Fruit fly (Drosophila melanogaster) whole organism, embryonic: ENCODE measurements around the gene upd2.

Experiments
- ATbp ChIP-seq: fragments of 200-800 bp; sonication (Bioruptor generic); optimal IDR thresholded peaks from 2 replicates; lab custom pipeline; 2017; ENCODE audit warnings: missing biosample characterization, mild to moderate bottlenecking, missing genetic modification characterization, missing genetic modification reagents
- Ada2b ChIP-seq: fragments of 200-800 bp; sonication (Bioruptor generic); IDR thresholded peaks from 2 replicates; pipeline ENCODE4 v1.3.6; 2022; ENCODE audit warnings: missing biosample characterization, missing genetic modification characterization
- Adf1 ChIP-seq: fragments of 200-800 bp; sonication (Bioruptor generic); IDR thresholded peaks from 2 replicates; pipeline ENCODE4 v1.3.6; 2022; ENCODE audit warnings: missing biosample characterization, missing genetic modification characterization
- B-H2 ChIP-seq: fragments of 200-800 bp; sonication (Bioruptor generic); optimal IDR thresholded peaks from 2 replicates; lab custom pipeline; 2018; ENCODE audit warnings: missing biosample characterization, mild to moderate bottlenecking, missing genetic modification characterization
- CG10209 ChIP-seq: fragments of 200-800 bp; sonication (Bioruptor generic); optimal IDR thresholded peaks from 3 replicates; lab custom pipeline; 2017; ENCODE audit warnings: missing biosample characterization, mild to moderate bottlenecking, missing genetic modification characterization, missing genetic modification reagents
- CG12299 ChIP-seq: fragments of 200-800 bp; sonication (Bioruptor generic); optimal IDR thresholded peaks from 2 replicates; lab custom pipeline; 2018; ENCODE audit warnings: missing biosample characterization, mild to moderate bottlenecking, missing genetic modification characterization
- CG12659 ChIP-seq: fragments of 200-800 bp; sonication (Bioruptor generic); optimal IDR thresholded peaks from 3 replicates; lab custom pipeline; 2017; ENCODE audit warnings: mild to moderate bottlenecking, missing biosample characterization, missing genetic modification reagents, missing genetic modification characterization
- CG13775 ChIP-seq: fragments of 200-800 bp; sonication (Bioruptor generic); optimal IDR thresholded peaks from 3 replicates; lab custom pipeline; 2017; ENCODE audit warnings: missing biosample characterization, mild to moderate bottlenecking, missing genetic modification characterization
- CG1529 ChIP-seq: fragments of 200-800 bp; sonication (Bioruptor generic); optimal IDR thresholded peaks from 3 replicates; lab custom pipeline; 2018; ENCODE audit warnings: missing biosample characterization, missing genetic modification characterization
- CG15601 ChIP-seq: fragments of 200-800 bp; sonication (Bioruptor generic); optimal IDR thresholded peaks from 3 replicates; lab custom pipeline; 2019; ENCODE audit warnings: missing biosample characterization, mild to moderate bottlenecking, missing genetic modification characterization, moderate library complexity
- CG18764 ChIP-seq: fragments of 200-800 bp; sonication (Bioruptor generic); optimal IDR thresholded peaks from 3 replicates; lab custom pipeline; 2016; ENCODE audit warnings: missing biosample characterization, missing genetic modification characterization
- CG4424 ChIP-seq: fragments of 200-800 bp; sonication (Bioruptor generic); optimal IDR thresholded peaks from 3 replicates; lab custom pipeline; 2016; ENCODE audit warnings: missing biosample characterization, missing genetic modification characterization
- CG6791 ChIP-seq: fragments of 200-800 bp; sonication (Bioruptor generic); IDR thresholded peaks from 3 replicates; pipeline ENCODE4 v1.3.6; 2022; ENCODE audit warnings: missing biosample characterization, missing genetic modification characterization; ENCODE audit not compliant: partially characterized antibody
- CG7987 ChIP-seq: fragments of 200-800 bp; sonication (Bioruptor generic); optimal IDR thresholded peaks from 2 replicates; lab custom pipeline; 2018; ENCODE audit warnings: missing biosample characterization, mild to moderate bottlenecking, missing genetic modification characterization, moderate library complexity
- CG8944 ChIP-seq: fragments of 200-800 bp; sonication (Bioruptor generic); optimal IDR thresholded peaks from 3 replicates; lab custom pipeline; 2016; ENCODE audit warnings: missing biosample characterization, missing genetic modification characterization
- CG9437 ChIP-seq: fragments of 200-800 bp; sonication (Bioruptor generic); optimal IDR thresholded peaks from 2 replicates; lab custom pipeline; 2018; ENCODE audit warnings: missing biosample characterization, mild to moderate bottlenecking, missing genetic modification characterization
- CG9876 ChIP-seq: fragments of 200-800 bp; sonication (Bioruptor generic); optimal IDR thresholded peaks from 2 replicates; lab custom pipeline; 2016; ENCODE audit warnings: missing biosample characterization, missing genetic modification characterization
- Chrac-16 ChIP-seq: fragments of 200-800 bp; sonication (Bioruptor generic); optimal IDR thresholded peaks from 3 replicates; lab custom pipeline; 2016; ENCODE audit warnings: missing biosample characterization, missing genetic modification characterization
- CoRest ChIP-seq: fragments of 200-800 bp; sonication (Bioruptor generic); optimal IDR thresholded peaks from 3 replicates; lab custom pipeline; 2018; ENCODE audit warnings: missing biosample characterization, mild to moderate bottlenecking, missing genetic modification characterization, moderate library complexity
- Dbx ChIP-seq: fragments of 200-800 bp; sonication (Bioruptor generic); IDR thresholded peaks from 3 replicates; pipeline ENCODE4 v1.3.6; 2022; ENCODE audit warnings: missing biosample characterization, missing genetic modification characterization
- GATAe ChIP-seq: fragments of 200-800 bp; sonication (Bioruptor generic); conservative IDR thresholded peaks from 2 replicates; pipeline ENCODE4 v1.3.6; 2022; ENCODE audit warnings: missing biosample characterization, missing genetic modification characterization
- Gug ChIP-seq: fragments of 200-800 bp; sonication (Bioruptor generic); IDR thresholded peaks from 4 replicates; pipeline ENCODE4 v1.3.6; 2022; ENCODE audit warnings: missing biosample characterization, missing genetic modification characterization
- HmgZ ChIP-seq: fragments of 200-800 bp; sonication (Bioruptor generic); optimal IDR thresholded peaks from 2 replicates; lab custom pipeline; 2018; ENCODE audit warnings: missing biosample characterization, mild to moderate bottlenecking, missing genetic modification characterization
- Oli ChIP-seq: fragments of 200-800 bp; sonication (Bioruptor generic); optimal IDR thresholded peaks from 2 replicates; lab custom pipeline; 2018; ENCODE audit warnings: missing biosample characterization, mild to moderate bottlenecking, missing genetic modification characterization, moderate library complexity
- Rfx ChIP-seq: fragments of 200-800 bp; sonication (Bioruptor generic); IDR thresholded peaks from 2 replicates; pipeline ENCODE4 v1.3.6; 2022; ENCODE audit warnings: missing biosample characterization, missing genetic modification characterization
- Rx ChIP-seq: fragments of 200-800 bp; sonication (Bioruptor generic); IDR thresholded peaks from 2 replicates; pipeline ENCODE4 v1.3.6; 2022; ENCODE audit warnings: missing biosample characterization, missing genetic modification characterization
- Side ChIP-seq: fragments of 200-800 bp; sonication (Bioruptor generic); optimal IDR thresholded peaks from 2 replicates; lab custom pipeline; 2016; ENCODE audit warnings: missing biosample characterization, missing genetic modification characterization
- Stat92E ChIP-seq, 3 experiments: fragments of >200 bp in 2 of 3; fragments of 200-800 bp in 1 of 3; sonication (Bioruptor generic) in 1 of 3; optimal IDR thresholded peaks; 2 replicates each; lab custom pipeline; 2017 to 2019; ENCODE audit warnings: missing biosample characterization in 3 of 3, missing genetic modification characterization in 3 of 3, mild to moderate bottlenecking in 1 of 3, moderate library complexity in 1 of 3
- YL-1 ChIP-seq: fragments of 200-800 bp; sonication (Bioruptor generic); optimal IDR thresholded peaks from 3 replicates; lab custom pipeline; 2017; ENCODE audit warnings: missing biosample characterization, mild to moderate bottlenecking, missing genetic modification characterization
- crc ChIP-seq: fragments of 200-800 bp; sonication (Bioruptor generic); optimal IDR thresholded peaks from 2 replicates; lab custom pipeline; 2016; ENCODE audit warnings: missing biosample characterization, missing genetic modification characterization
- crol ChIP-seq: fragments of 200-800 bp; sonication (Bioruptor generic); IDR thresholded peaks from 2 replicates; pipeline ENCODE4 v1.3.6; 2022; ENCODE audit warnings: missing biosample characterization, missing genetic modification characterization
- da ChIP-seq: fragments of 200-800 bp; sonication (Bioruptor generic); optimal IDR thresholded peaks from 2 replicates; lab custom pipeline; 2016; ENCODE audit warnings: missing biosample characterization, missing genetic modification characterization
- dmrt99B ChIP-seq: fragments of 200-800 bp; sonication (Bioruptor generic); optimal IDR thresholded peaks from 2 replicates; lab custom pipeline; 2018; ENCODE audit warnings: missing biosample characterization, mild to moderate bottlenecking, missing genetic modification characterization, moderate library complexity
- emc ChIP-seq: fragments of 200-800 bp; sonication (Bioruptor generic); optimal IDR thresholded peaks from 2 replicates; lab custom pipeline; 2016; ENCODE audit warnings: missing biosample characterization, missing genetic modification characterization
- en ChIP-seq: fragments of 200-800 bp; sonication (Bioruptor generic); optimal IDR thresholded peaks from 2 replicates; lab custom pipeline; 2016; ENCODE audit warnings: missing biosample characterization, missing genetic modification characterization
- fu2 ChIP-seq: fragments of 200-800 bp; sonication (Bioruptor generic); optimal IDR thresholded peaks from 2 replicates; lab custom pipeline; 2016; ENCODE audit warnings: missing biosample characterization, missing genetic modification characterization
- gcm ChIP-seq: fragments of 200-800 bp; sonication (Bioruptor generic); optimal IDR thresholded peaks from 2 replicates; lab custom pipeline; 2019; ENCODE audit warnings: missing biosample characterization, mild to moderate bottlenecking, missing genetic modification characterization, moderate library complexity
- gsb-n ChIP-seq: fragments of 200-800 bp; sonication (Bioruptor generic); optimal IDR thresholded peaks from 3 replicates; lab custom pipeline; 2018; ENCODE audit warnings: missing biosample characterization, mild to moderate bottlenecking, missing genetic modification characterization
- hbn ChIP-seq: fragments of 200-800 bp; sonication (Bioruptor generic); IDR thresholded peaks from 2 replicates; pipeline ENCODE4 v1.3.6; 2022; ENCODE audit warnings: missing biosample characterization, missing genetic modification characterization; ENCODE audit not compliant: partially characterized antibody
- mam ChIP-seq: fragments of 200-800 bp; sonication (Bioruptor generic); optimal IDR thresholded peaks from 3 replicates; lab custom pipeline; 2016; ENCODE audit warnings: missing biosample characterization, missing genetic modification characterization
- prd ChIP-seq, 3 experiments: fragments of >200 bp in 2 of 3; fragments of 200-800 bp in 1 of 3; sonication (Bioruptor generic) in 1 of 3; optimal IDR thresholded peaks in 2 of 3; IDR thresholded peaks in 1 of 3; 2 replicates in 2 of 3; 3 replicates in 1 of 3; pipeline versions ENCODE4 v1.3.6 to Lab custom; 2017 to 2022; ENCODE audit warnings: missing biosample characterization in 1 of 3, missing genetic modification characterization in 1 of 3
- pros ChIP-seq: fragments of 200-800 bp; sonication (Bioruptor generic); optimal IDR thresholded peaks from 3 replicates; lab custom pipeline; 2019; ENCODE audit warnings: missing biosample characterization, mild to moderate bottlenecking, missing genetic modification characterization, moderate library complexity
- repo ChIP-seq: fragments of 200-800 bp; sonication (Bioruptor generic); optimal IDR thresholded peaks from 2 replicates; lab custom pipeline; 2016; ENCODE audit warnings: missing biosample characterization, missing genetic modification characterization
- schlank ChIP-seq: fragments of 200-800 bp; sonication (Bioruptor generic); optimal IDR thresholded peaks from 2 replicates; lab custom pipeline; 2018; ENCODE audit warnings: missing biosample characterization, mild to moderate bottlenecking, missing genetic modification characterization
- shn ChIP-seq: fragments of 200-800 bp; sonication (Bioruptor generic); optimal IDR thresholded peaks from 3 replicates; lab custom pipeline; 2016; ENCODE audit warnings: missing biosample characterization, missing genetic modification characterization
- sisA ChIP-seq: fragments of 200-800 bp; sonication (Bioruptor generic); IDR thresholded peaks from 2 replicates; pipeline ENCODE4 v1.3.6; 2022; ENCODE audit warnings: missing biosample characterization, missing genetic modification characterization
- so ChIP-seq: fragments of 200-800 bp; sonication (Bioruptor generic); IDR thresholded peaks from 3 replicates; pipeline ENCODE4 v1.3.6; 2022; ENCODE audit warnings: missing biosample characterization, missing genetic modification characterization
- tin ChIP-seq: fragments of 200-800 bp; sonication (Bioruptor generic); optimal IDR thresholded peaks from 3 replicates; lab custom pipeline; 2016; ENCODE audit warnings: missing biosample characterization, missing genetic modification characterization
- vnd ChIP-seq: fragments of 200-800 bp; sonication (Bioruptor generic); IDR thresholded peaks from 3 replicates; pipeline ENCODE4 v1.3.6; 2022; ENCODE audit warnings: missing biosample characterization, missing genetic modification characterization; ENCODE audit not compliant: partially characterized antibody
- vvl ChIP-seq: fragments of 200-800 bp; sonication (Bioruptor generic); IDR thresholded peaks from 2 replicates; pipeline ENCODE4 v1.3.6; 2022; ENCODE audit warnings: missing biosample characterization, missing genetic modification characterization
- zfh2 ChIP-seq: fragments of 200-800 bp; sonication (Bioruptor generic); optimal IDR thresholded peaks from 2 replicates; lab custom pipeline; 2016; ENCODE audit warnings: missing biosample characterization, missing genetic modification characterization

upd2 gene

dm6 chrX:18239301-18239700 lies 3.8 kb downstream of the upd2 start (continued):
- no peak for TF ChIP-seq prd (optimal IDR thresholded peaks at IDR 0.05; lab: Kevin White, UChicago)
- peak; percentile 48; the same call in 2 of the 3 replicates for TF ChIP-seq prd (GFP tag; IDR thresholded peaks at IDR 0.05; lab: Robert Waterston, UW)
- peak; percentile 28 for TF ChIP-seq shn (GFP tag; lab: Kevin White, UChicago)
- TF ChIP-seq Oli (tag; lab: Kevin White, UChicago), result no peak
- TF ChIP-seq CG6791 (GFP tag; lab: Robert Waterston, UW), result 0 out of 3 replicates have a peak, but pooled peaks have one; percentile 6
- TF ChIP-seq CG4424 (GFP tag; lab: Kevin White, UChicago), result peak; percentile 44
- TF ChIP-seq hbn (GFP tag; lab: Robert Waterston, UW), result no peak
- no peak for TF ChIP-seq Ada2b (GFP tag; lab: Robert Waterston, UW)
- no peak for TF ChIP-seq so (GFP tag; lab: Robert Waterston, UW)
- TF ChIP-seq gcm, result no peak
- TF ChIP-seq CoRest, result peak; percentile 42
- no peak for TF ChIP-seq fu2 (GFP tag; lab: Kevin White, UChicago)
- TF ChIP-seq CG8944, result peak; percentile 1
- TF ChIP-seq Chrac-16, result peak; percentile 32
- TF ChIP-seq CG10209 (GFP tag; lab: Kevin White, UChicago), result no peak
- TF ChIP-seq CG13775, result peak; percentile 34
- no peak for TF ChIP-seq vvl (GFP tag; lab: Robert Waterston, UW)
- peak; percentile 18 for TF ChIP-seq CG15601 (tag; lab: Kevin White, UChicago)
- TF ChIP-seq en (GFP tag; lab: Kevin White, UChicago), result no peak
- TF ChIP-seq CG7987, result no peak
- peak; percentile 57; the same call in 1 of the 2 replicates for TF ChIP-seq Rfx (GFP tag; lab: Robert Waterston, UW)
- TF ChIP-seq YL-1 (GFP tag; lab: Kevin White, UChicago), result no peak
- no peak for TF ChIP-seq emc (GFP tag; lab: Kevin White, UChicago)
- TF ChIP-seq CG12299 (tag; lab: Kevin White, UChicago), result no peak
- TF ChIP-seq CG18764 (GFP tag; lab: Kevin White, UChicago), result no peak
- TF ChIP-seq gsb-n (tag; lab: Kevin White, UChicago), result no peak
- TF ChIP-seq mam (GFP tag; lab: Kevin White, UChicago), result peak; percentile 36
- TF ChIP-seq crol (GFP tag; lab: Robert Waterston, UW), result no peak
- no peak for TF ChIP-seq Stat92E (GFP tag; optimal IDR thresholded peaks at IDR 0.05; lab: Kevin White, UChicago)
- no peak for TF ChIP-seq CG1529
- TF ChIP-seq schlank, result no peak
- peak; percentile 48; the same call in 1 of the 2 replicates for TF ChIP-seq sisA
- TF ChIP-seq CG9876, result no peak
- peak; percentile 36 for TF ChIP-seq tin
- TF ChIP-seq repo (GFP tag; lab: Kevin White, UChicago), result no peak
- TF ChIP-seq vnd (GFP tag; lab: Robert Waterston, UW), result no peak
- peak; percentile 3 for TF ChIP-seq HmgZ (tag; lab: Kevin White, UChicago)
- TF ChIP-seq Rx, result peak; percentile 38; the same call in 1 of the 2 replicates
- TF ChIP-seq ATbp (GFP tag; lab: Kevin White, UChicago), result no peak
- no peak for TF ChIP-seq pros (GFP tag; lab: Kevin White, UChicago)
- TF ChIP-seq da (GFP tag; lab: Kevin White, UChicago), result no peak
- no peak for TF ChIP-seq zfh2 (GFP tag; lab: Kevin White, UChicago)
- no peak for TF ChIP-seq CG12659
- TF ChIP-seq Dbx, result peak; percentile 47; the same call in 1 of the 3 replicates
- TF ChIP-seq B-H2 (GFP tag; lab: Kevin White, UChicago), result no peak
- peak; percentile 42; the same call in 1 of the 4 replicates for TF ChIP-seq Gug (GFP tag; lab: Robert Waterston, UW)
- no peak for TF ChIP-seq GATAe (GFP tag; lab: Robert Waterston, UW)
- no peak for TF ChIP-seq Adf1 (GFP tag; lab: Robert Waterston, UW)
- TF ChIP-seq CG9437 (GFP tag; lab: Kevin White, UChicago), result no peak
- TF ChIP-seq Side (GFP tag; lab: Kevin White, UChicago), result no peak
- TF ChIP-seq dmrt99B, result no peak
- TF ChIP-seq crc (GFP tag; lab: Kevin White, UChicago), result no peak
